Worm (Caenorhabditis elegans): ENCODE results near the gene F59D12.5.
A peak's percentile ranks its signal among the peaks of the same experiment; 100 is the strongest.

F59D12.5 gene

ce11 chrX:15675622-15676021 is 28.5 kb upstream of the F59D12.5 start, which contains the start of gene F59D12.2:
Gene F59D12.2, minus strand, starts transcription at chrX:15675722.
- TF ChIP-seq madf-2 (tag; optimal IDR thresholded peaks at IDR 0.05) (no peak), pqm-1 (tag; optimal IDR thresholded peaks at IDR 0.05) (no peak), dmd-4 (tag; optimal IDR thresholded peaks at IDR 0.05; ENCODE audit: borderline replicate concordance) (no peak), ceh-14 (tag; optimal IDR thresholded peaks at IDR 0.05) (no peak), ceh-30 (tag; optimal IDR thresholded peaks at IDR 0.05) (no peak), sdc-2 (tag; optimal IDR thresholded peaks at IDR 0.05) (no peak), unc-3 (GFP tag; conservative IDR thresholded peaks at IDR 0.05) (no peak), unc-3 (tag; optimal IDR thresholded peaks at IDR 0.05) (no peak), nfya-1 (tag; optimal IDR thresholded peaks at IDR 0.05) (no peak), ceh-18 (tag; optimal IDR thresholded peaks at IDR 0.05) (no peak), che-1 (tag; optimal IDR thresholded peaks at IDR 0.05) (no peak)

ce11 chrX:15668695-15669094 is 21.5 kb upstream of the F59D12.5 start:
- TF ChIP-seq unc-42 (tag; optimal IDR thresholded peaks at IDR 0.05) (no peak), dmd-4 (tag; optimal IDR thresholded peaks at IDR 0.05; ENCODE audit: borderline replicate concordance) (no peak), fkh-6 (tag; optimal IDR thresholded peaks at IDR 0.05) (no peak), rnt-1 (tag; optimal IDR thresholded peaks at IDR 0.05) (no peak), sox-2 (GFP tag; IDR thresholded peaks at IDR 0.05) (no peak), ceh-2 (tag; optimal IDR thresholded peaks at IDR 0.05) (no peak), mec-3 (tag; optimal IDR thresholded peaks at IDR 0.05; ENCODE audit: borderline replicate concordance) (no peak), K02D7.2 (tag; optimal IDR thresholded peaks at IDR 0.05) (no peak), lin-11 (tag; optimal IDR thresholded peaks at IDR 0.05) (no peak)

ce11 chrX:15668053-15668599 is 21.0 kb upstream of the F59D12.5 start:
- TF ChIP-seq sdc-2 (tag; optimal IDR thresholded peaks at IDR 0.05) (no peak), ceh-6 (GFP tag; optimal IDR thresholded peaks at IDR 0.05) (peak; percentile 37), gmeb-2 (tag; optimal IDR thresholded peaks at IDR 0.05) (peak; percentile 36), pat-9 (tag; optimal IDR thresholded peaks at IDR 0.05) (peak; percentile 4), ref-2 (tag; optimal IDR thresholded peaks at IDR 0.05) (no peak)

ce11 chrX:15666169-15666811 is 19.1 kb upstream of the F59D12.5 start, which contains the start of gene pcdr-1:
Gene pcdr-1, plus strand, starts transcription at chrX:15666761.
- TF ChIP-seq ceh-31 (tag; optimal IDR thresholded peaks at IDR 0.05) (peak; percentile 17), ceh-18 (tag; optimal IDR thresholded peaks at IDR 0.05) (no peak), ceh-24 (tag; optimal IDR thresholded peaks at IDR 0.05) (no peak), ceh-45 (GFP tag; IDR thresholded peaks at IDR 0.05) (no peak), hlh-15 (tag; optimal IDR thresholded peaks at IDR 0.05) (no peak), unc-42 (tag; optimal IDR thresholded peaks at IDR 0.05) (peak; percentile 24), ceh-19 (GFP tag; optimal IDR thresholded peaks at IDR 0.05) (no peak), lin-11 (tag; optimal IDR thresholded peaks at IDR 0.05) (no peak), unc-3 (GFP tag; conservative IDR thresholded peaks at IDR 0.05) (no peak), unc-3 (tag; optimal IDR thresholded peaks at IDR 0.05) (no peak), ceh-6 (GFP tag; optimal IDR thresholded peaks at IDR 0.05) (no peak), ref-2 (tag; optimal IDR thresholded peaks at IDR 0.05) (peak; percentile 7), pha-4 (tag; optimal IDR thresholded peaks at IDR 0.05) (no peak), T23F11.4 (GFP tag; optimal IDR thresholded peaks at IDR 0.05) (no peak), nhr-11 (tag; optimal IDR thresholded peaks at IDR 0.05) (no peak), ceh-14 (tag; optimal IDR thresholded peaks at IDR 0.05) (no peak), ceh-9 (tag; optimal IDR thresholded peaks at IDR 0.05) (no peak)

ce11 chrX:15663740-15664139 is 16.6 kb upstream of the F59D12.5 start:
- no peak for TF ChIP-seq sox-4 (tag; optimal IDR thresholded peaks at IDR 0.05)
- no peak for TF ChIP-seq ceh-30 (tag; optimal IDR thresholded peaks at IDR 0.05)
- TF ChIP-seq lim-6 (tag; optimal IDR thresholded peaks at IDR 0.05) = no peak
- no peak for TF ChIP-seq ceh-18 (tag; optimal IDR thresholded peaks at IDR 0.05)
- TF ChIP-seq nfya-1 (tag; optimal IDR thresholded peaks at IDR 0.05) = no peak
- TF ChIP-seq unc-3 (GFP tag; conservative IDR thresholded peaks at IDR 0.05) = no peak
- no peak for TF ChIP-seq unc-3 (tag; optimal IDR thresholded peaks at IDR 0.05)
- TF ChIP-seq ceh-9 (tag; optimal IDR thresholded peaks at IDR 0.05) = no peak

All from whole organism, late embryonic.